Fruit fly (Drosophila melanogaster) whole organism, prepupa: ENCODE results near the gene CG11498.

Experiments
- CG11294 ChIP-seq: fragments of 200-800 bp; sonication (Bioruptor generic); IDR thresholded peaks from 2 replicates; pipeline ENCODE4 v1.3.6; 2022; ENCODE audit warnings: missing biosample characterization, missing genetic modification characterization
- CG6792 ChIP-seq: fragments of 200-800 bp; sonication (Bioruptor generic); optimal IDR thresholded peaks from 3 replicates; lab custom pipeline; 2016; ENCODE audit warnings: missing biosample characterization, missing genetic modification characterization
- Eip75B ChIP-seq: fragments of 200-800 bp; sonication (Bioruptor generic); optimal IDR thresholded peaks from 3 replicates; lab custom pipeline; 2016; ENCODE audit warnings: missing biosample characterization, missing genetic modification characterization
- Eip78C ChIP-seq: fragments of 200-800 bp; sonication (Bioruptor generic); peaks from one replicate; lab custom pipeline; 2016; ENCODE audit warnings: missing biosample characterization, missing genetic modification characterization
- OdsH ChIP-seq: fragments of 200-800 bp; sonication (Bioruptor generic); optimal IDR thresholded peaks from 3 replicates; lab custom pipeline; 2016; ENCODE audit warnings: missing biosample characterization, missing genetic modification characterization
- Sox15 ChIP-seq: fragments of 200-800 bp; sonication (Bioruptor generic); optimal IDR thresholded peaks from 3 replicates; lab custom pipeline; 2016; ENCODE audit warnings: missing biosample characterization, missing genetic modification characterization
- achi ChIP-seq: fragments of 200-800 bp; sonication (Bioruptor generic); optimal IDR thresholded peaks from 3 replicates; lab custom pipeline; 2016; ENCODE audit warnings: missing biosample characterization, missing genetic modification characterization
- eg ChIP-seq: fragments of 200-800 bp; sonication (Bioruptor generic); IDR thresholded peaks from 3 replicates; pipeline ENCODE4 v1.3.6; 2022; ENCODE audit warnings: missing biosample characterization, missing genetic modification characterization
- esn ChIP-seq: fragments of 200-800 bp; sonication (Bioruptor generic); optimal IDR thresholded peaks from 2 replicates; lab custom pipeline; 2016; ENCODE audit warnings: missing biosample characterization, mild to moderate bottlenecking, missing genetic modification characterization, moderate library complexity
- lz ChIP-seq: fragments of 200-800 bp; sonication (Bioruptor generic); optimal IDR thresholded peaks from 3 replicates; lab custom pipeline; 2016; ENCODE audit warnings: missing biosample characterization, missing genetic modification characterization
- net ChIP-seq: fragments of 200-800 bp; sonication (Bioruptor generic); optimal IDR thresholded peaks from 3 replicates; lab custom pipeline; 2016; ENCODE audit warnings: missing biosample characterization, missing genetic modification characterization
- vri ChIP-seq: fragments of 200-800 bp; sonication (Bioruptor generic); optimal IDR thresholded peaks from 3 replicates; lab custom pipeline; 2016; ENCODE audit warnings: missing biosample characterization, mild to moderate bottlenecking, missing genetic modification characterization

DNA sequence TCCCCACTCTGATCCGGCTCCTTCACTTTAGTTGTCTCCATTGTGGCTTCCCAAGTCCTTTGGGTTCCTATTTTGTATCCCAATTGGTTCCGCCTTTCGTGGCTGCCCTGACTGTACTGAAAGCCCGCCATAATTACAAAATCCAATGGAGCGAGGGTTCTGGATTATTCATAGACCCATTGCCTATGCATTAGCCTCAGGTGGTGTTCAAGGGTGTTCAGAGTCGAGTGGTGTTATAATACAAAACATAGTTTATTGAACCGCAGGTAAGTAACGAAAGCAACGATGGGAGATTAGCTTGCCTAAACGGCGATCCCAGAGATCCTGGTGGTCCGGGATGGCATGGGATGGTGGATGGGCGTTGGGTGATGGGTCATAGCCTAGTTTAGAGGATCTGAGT is 35.9 kb upstream of the CG11498 start, which contains the start of gene CG15531:
- no peak for TF ChIP-seq Eip78C (GFP tag; lab: Kevin White, UChicago)
- TF ChIP-seq net (GFP tag; lab: Kevin White, UChicago), result no peak
- no peak for TF ChIP-seq vri
- TF ChIP-seq OdsH (GFP tag; lab: Kevin White, UChicago), result no peak
- TF ChIP-seq CG11294 (GFP tag; lab: Robert Waterston, UW), result no peak
- no peak for TF ChIP-seq CG6792 (GFP tag; lab: Kevin White, UChicago)
- no peak for TF ChIP-seq eg
- no peak for TF ChIP-seq achi
- TF ChIP-seq Eip75B (GFP tag; lab: Kevin White, UChicago), result no peak
- TF ChIP-seq Sox15 (GFP tag; lab: Kevin White, UChicago), result no peak
- no peak for TF ChIP-seq lz
- no peak for TF ChIP-seq esn
